Worm (Caenorhabditis elegans): ENCODE measurements around the gene ZK622.4.

The ZK622.4 gene

DNA sequence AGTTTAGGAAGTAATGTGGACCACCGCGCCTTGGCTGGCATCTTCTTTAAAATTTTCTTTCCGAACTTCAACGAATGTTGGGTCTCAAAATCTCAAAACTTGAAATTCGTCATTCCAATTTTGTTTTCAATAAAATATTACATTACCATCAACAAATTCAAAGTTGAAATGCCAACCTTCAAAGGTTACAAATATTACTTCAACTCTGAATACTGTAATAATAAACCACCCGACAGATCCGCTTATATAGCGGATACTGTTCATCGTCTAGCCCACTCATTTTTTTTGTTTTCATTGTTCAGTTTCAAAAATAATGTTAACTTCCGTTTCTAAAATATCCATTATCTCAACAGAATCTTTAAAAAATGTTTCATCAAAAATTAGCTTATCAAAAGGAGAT is 7.5 kb upstream of the ZK622.4 start, which contains the start of gene gur-5:
Gene gur-5, plus strand, starts transcription at position 301 of the 400 bp plus-strand sequence.
- TF ChIP-seq fos-1 (tag; optimal IDR thresholded peaks at IDR 0.05) (no peak), nhr-28 (tag; optimal IDR thresholded peaks at IDR 0.05) (no peak), sup-37 (GFP tag; optimal IDR thresholded peaks at IDR 0.05) (no peak), tbx-2 (tag; optimal IDR thresholded peaks at IDR 0.05) (no peak), lin-35 (GFP tag; optimal IDR thresholded peaks at IDR 0.05) (no peak), efl-3 (GFP tag; optimal IDR thresholded peaks at IDR 0.05) (no peak), nhr-237 (tag; optimal IDR thresholded peaks at IDR 0.05) (no peak), hlh-17 (GFP tag; optimal IDR thresholded peaks at IDR 0.05; ENCODE audit: borderline replicate concordance) (no peak), aha-1 (tag; optimal IDR thresholded peaks at IDR 0.05) (no peak), C04F5.9 (tag; optimal IDR thresholded peaks at IDR 0.05) (no peak), snpc-4 (tag; optimal IDR thresholded peaks at IDR 0.05) (no peak), ztf-4 (tag; optimal IDR thresholded peaks at IDR 0.05) (no peak), ceh-90 (tag; optimal IDR thresholded peaks at IDR 0.05) (no peak), unc-98 (GFP tag; IDR thresholded peaks at IDR 0.05) (no peak), nhr-76 (tag; optimal IDR thresholded peaks at IDR 0.05) (no peak), mdl-1 (tag; optimal IDR thresholded peaks at IDR 0.05) (no peak), unc-86 (tag; optimal IDR thresholded peaks at IDR 0.05) (no peak), grh-1 (GFP tag; IDR thresholded peaks at IDR 0.05) (no peak)

DNA sequence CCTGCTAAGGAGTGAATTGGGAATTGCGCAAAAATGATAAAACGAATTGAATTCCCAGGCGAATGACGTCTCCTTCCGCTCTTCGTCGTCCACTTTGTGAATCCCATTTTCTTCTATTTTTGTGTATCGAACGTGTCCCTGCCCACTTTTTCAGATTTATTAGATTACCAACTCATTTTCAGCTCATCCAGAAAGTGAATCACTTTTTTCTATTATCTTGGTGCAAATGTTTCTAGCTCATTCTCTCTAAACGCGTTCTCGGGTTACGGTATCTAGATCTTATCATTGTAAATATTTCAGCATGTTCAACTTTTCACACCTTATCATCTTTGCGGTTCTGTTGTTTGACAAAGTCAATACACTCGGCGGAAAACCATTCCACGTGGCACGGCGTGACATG is 3.4 kb upstream of the ZK622.4 start, which contains the start of gene ZK622.5:
Gene ZK622.5, plus strand, starts transcription at position 301 of the 400 bp plus-strand sequence.
- TF ChIP-seq nhr-77 (tag; optimal IDR thresholded peaks at IDR 0.05) (no peak), pag-3 (tag; optimal IDR thresholded peaks at IDR 0.05; ENCODE audit: borderline replicate concordance, insufficient read depth) (no peak), mep-1 (tag; optimal IDR thresholded peaks at IDR 0.05) (no peak), xbp-1 (tag; optimal IDR thresholded peaks at IDR 0.05) (no peak), lsy-2 (tag; optimal IDR thresholded peaks at IDR 0.05) (no peak), nhr-47 (tag; optimal IDR thresholded peaks at IDR 0.05) (no peak), ceh-90 (tag; optimal IDR thresholded peaks at IDR 0.05) (no peak), fos-1 (tag; optimal IDR thresholded peaks at IDR 0.05) (no peak), nhr-28 (tag; optimal IDR thresholded peaks at IDR 0.05) (no peak), blmp-1 (tag; optimal IDR thresholded peaks at IDR 0.05) (no peak), ceh-63 (GFP tag; optimal IDR thresholded peaks at IDR 0.05) (no peak), unc-98 (GFP tag; IDR thresholded peaks at IDR 0.05) (no peak), hlh-17 (GFP tag; optimal IDR thresholded peaks at IDR 0.05; ENCODE audit: borderline replicate concordance) (no peak), ceh-88 (GFP tag; IDR thresholded peaks at IDR 0.05) (no peak), dsc-1 (tag; optimal IDR thresholded peaks at IDR 0.05) (no peak)

ce11 chrII:5291051-5291450 is 1.5 kb upstream of the ZK622.4 start:
- TF ChIP-seq tbx-2 (tag; optimal IDR thresholded peaks at IDR 0.05): peak; percentile 57
- TF ChIP-seq efl-1 (optimal IDR thresholded peaks at IDR 0.05): no peak
- TF ChIP-seq efl-1 (GFP tag; optimal IDR thresholded peaks at IDR 0.05 in 1 of 2): peak in 1 of 2 experiments; percentile 44
- TF ChIP-seq fkh-10 (GFP tag; optimal IDR thresholded peaks at IDR 0.05): no peak
- TF ChIP-seq nhr-77 (tag; optimal IDR thresholded peaks at IDR 0.05): peak; percentile 56
- TF ChIP-seq ceh-90 (tag; optimal IDR thresholded peaks at IDR 0.05): no peak
- no peak for TF ChIP-seq lin-13 (GFP tag; optimal IDR thresholded peaks at IDR 0.05)
- TF ChIP-seq nhr-20 (tag; optimal IDR thresholded peaks at IDR 0.05): peak; percentile 24
- TF ChIP-seq nhr-237 (tag; optimal IDR thresholded peaks at IDR 0.05): no peak
- TF ChIP-seq lin-14 (GFP tag; optimal IDR thresholded peaks at IDR 0.05): peak; percentile 32
- TF ChIP-seq nhr-71 (tag; optimal IDR thresholded peaks at IDR 0.05): peak; percentile 1

- TF ChIP-seq hlh-4 (tag; optimal IDR thresholded peaks at IDR 0.05) (no peak), dsc-1 (tag; optimal IDR thresholded peaks at IDR 0.05) (peak; percentile 5), mep-1 (tag; optimal IDR thresholded peaks at IDR 0.05) (peak; percentile 6), ceh-82 (tag; optimal IDR thresholded peaks at IDR 0.05) (peak in 2 of 3 experiments; percentile 0 to 5), fos-1 (tag; optimal IDR thresholded peaks at IDR 0.05) (no peak), elt-3 (tag; optimal IDR thresholded peaks at IDR 0.05) (no peak), nhr-90 (tag; optimal IDR thresholded peaks at IDR 0.05; ENCODE audit: poor library complexity) (no peak), skn-1 (tag; optimal IDR thresholded peaks at IDR 0.05) (no peak), F16B12.6 (tag; optimal IDR thresholded peaks at IDR 0.05) (no peak), C34B4.2 (tag; optimal IDR thresholded peaks at IDR 0.05) (no peak), snu-23 (GFP tag; optimal IDR thresholded peaks at IDR 0.05) (peak; percentile 53), nhr-71 (tag; optimal IDR thresholded peaks at IDR 0.05) (peak; percentile 44), isw-1 (GFP tag; IDR thresholded peaks at IDR 0.05) (no peak), ama-1 (optimal IDR thresholded peaks at IDR 0.05) (no peak), sptf-1 (tag; optimal IDR thresholded peaks at IDR 0.05) (no peak), nhr-11 (tag; optimal IDR thresholded peaks at IDR 0.05) (no peak), mef-2 (tag; optimal IDR thresholded peaks at IDR 0.05) (no peak), nhr-19 (GFP tag; conservative IDR thresholded peaks at IDR 0.05) (peak; percentile 54)
Observed at ce11 chrII:5293287-5293850, 867 bp downstream of the ZK622.4 start, which contains the start of gene ZK622.1. Gene ZK622.1, plus strand, starts transcription at chrII:5293800.

All from whole organism, L1 larva.